Worm (Caenorhabditis elegans) whole organism, mixed stage, embryonic: Measurements from ENCODE around the gene pigc-1.

Experiments used
- M03D4.4 ChIP-seq: sonication (generic microtip); optimal IDR thresholded peaks from 2 replicates; lab custom pipeline; 2017; ENCODE audit warnings: mild to moderate bottlenecking, missing genetic modification characterization, missing compliant biosample characterization
- bed-3 ChIP-seq: fragments of 200-800 bp; sonication (Bioruptor generic); optimal IDR thresholded peaks from 3 replicates; lab custom pipeline; 2018; ENCODE audit warnings: mild to moderate bottlenecking, missing genetic modification characterization, moderate library complexity, missing compliant biosample characterization
- blmp-1 ChIP-seq: fragments of 150-350 bp; optimal IDR thresholded peaks from 2 replicates; lab custom pipeline; 2014; ENCODE audit warnings: missing biosample characterization, missing genetic modification characterization
- ceh-43 ChIP-seq: fragments of 200-800 bp; sonication (Bioruptor generic); optimal IDR thresholded peaks from 2 replicates; lab custom pipeline; 2018; ENCODE audit warnings: mild to moderate bottlenecking, missing genetic modification characterization, moderate library complexity, missing compliant biosample characterization
- ceh-83 ChIP-seq: fragments of 200-800 bp; sonication (Bioruptor generic); optimal IDR thresholded peaks from 2 replicates; lab custom pipeline; 2018; ENCODE audit warnings: mild to moderate bottlenecking, missing genetic modification characterization, missing compliant biosample characterization
- ces-1 ChIP-seq: fragments of 150-350 bp; optimal IDR thresholded peaks from 2 replicates; lab custom pipeline; 2014; ENCODE audit warnings: missing biosample characterization, missing genetic modification reagents, missing genetic modification characterization
- cnd-1 ChIP-seq: fragments of 200-800 bp; sonication (Bioruptor generic); optimal IDR thresholded peaks from 2 replicates; lab custom pipeline; 2018; ENCODE audit warnings: mild to moderate bottlenecking, missing genetic modification characterization, missing compliant biosample characterization
- drap-1 ChIP-seq: fragments of 200-800 bp; sonication (Bioruptor generic); optimal IDR thresholded peaks from 3 replicates; lab custom pipeline; 2018; ENCODE audit warnings: mild to moderate bottlenecking, missing genetic modification characterization, missing compliant biosample characterization
- elt-1 ChIP-seq: sonication (generic microtip); optimal IDR thresholded peaks from 2 replicates; lab custom pipeline; 2017; ENCODE audit warnings: missing genetic modification characterization, mild to moderate bottlenecking, missing compliant biosample characterization, antibody characterized with exemption, moderate library complexity, borderline replicate concordance; ENCODE audit not compliant: insufficient read depth
- elt-3 ChIP-seq: fragments of 150-350 bp; optimal IDR thresholded peaks from 2 replicates; lab custom pipeline; 2014; ENCODE audit warnings: missing biosample characterization, missing genetic modification characterization
- hlh-1 ChIP-seq: fragments of 150-350 bp; optimal IDR thresholded peaks from 2 replicates; lab custom pipeline; 2014; ENCODE audit warnings: missing biosample characterization, missing genetic modification reagents, missing genetic modification characterization
- lin-13 ChIP-seq: fragments of 150-350 bp; optimal IDR thresholded peaks from 2 replicates; lab custom pipeline; 2014; ENCODE audit warnings: missing biosample characterization, missing genetic modification characterization
- lin-32 ChIP-seq: fragments of 200-800 bp; sonication (Bioruptor generic); optimal IDR thresholded peaks from 2 replicates; lab custom pipeline; 2018; ENCODE audit warnings: mild to moderate bottlenecking, missing genetic modification characterization, missing compliant biosample characterization
- lsy-2 ChIP-seq: fragments of 150-350 bp; optimal IDR thresholded peaks from 2 replicates; lab custom pipeline; 2014; ENCODE audit warnings: missing biosample characterization, missing genetic modification characterization
- mab-5 ChIP-seq: fragments of 150-350 bp; optimal IDR thresholded peaks from 2 replicates; lab custom pipeline; 2014; ENCODE audit warnings: missing biosample characterization, missing genetic modification characterization
- mep-1 ChIP-seq: fragments of 150-350 bp; optimal IDR thresholded peaks from 2 replicates; lab custom pipeline; 2017; ENCODE audit warnings: missing biosample characterization, missing genetic modification reagents, missing genetic modification characterization, inconsistent platforms
- nhr-2 ChIP-seq: fragments of 150-350 bp; optimal IDR thresholded peaks from 2 replicates; lab custom pipeline; 2014; ENCODE audit warnings: missing biosample characterization, missing genetic modification characterization
- nhr-237 ChIP-seq: fragments of 150-350 bp; optimal IDR thresholded peaks from 2 replicates; lab custom pipeline; 2014; ENCODE audit warnings: missing biosample characterization, missing genetic modification characterization
- nhr-28 ChIP-seq: fragments of 150-350 bp; optimal IDR thresholded peaks from 2 replicates; lab custom pipeline; 2014; ENCODE audit warnings: missing biosample characterization, missing genetic modification characterization
- nhr-76 ChIP-seq: sonication (generic microtip); optimal IDR thresholded peaks from 2 replicates; lab custom pipeline; 2017; ENCODE audit warnings: missing biosample characterization, missing genetic modification characterization
- pha-4 ChIP-seq: fragments of 150-350 bp; optimal IDR thresholded peaks from 2 replicates; lab custom pipeline; 2018; ENCODE audit warnings: missing biosample characterization, missing genetic modification reagents, missing genetic modification characterization
- sem-2 ChIP-seq: fragments of 200-800 bp; sonication (Bioruptor generic); optimal IDR thresholded peaks from 2 replicates; lab custom pipeline; 2018; ENCODE audit warnings: mild to moderate bottlenecking, missing genetic modification characterization, missing compliant biosample characterization
- snpc-4 ChIP-seq: fragments of 150-350 bp; optimal IDR thresholded peaks from 2 replicates; lab custom pipeline; 2014; ENCODE audit warnings: missing biosample characterization, missing genetic modification characterization
- sptf-1 ChIP-seq: sonication (generic microtip); optimal IDR thresholded peaks from 2 replicates; lab custom pipeline; 2017; ENCODE audit warnings: mild to moderate bottlenecking, missing genetic modification characterization, moderate library complexity, missing compliant biosample characterization
- tbx-8 ChIP-seq: fragments of 200-800 bp; sonication (Bioruptor generic); optimal IDR thresholded peaks from 2 replicates; lab custom pipeline; 2018; ENCODE audit warnings: mild to moderate bottlenecking, missing genetic modification characterization, moderate library complexity, missing compliant biosample characterization
- unc-120 ChIP-seq: sonication (generic microtip); optimal IDR thresholded peaks from 2 replicates; lab custom pipeline; 2017; ENCODE audit warnings: missing genetic modification characterization, missing compliant biosample characterization; ENCODE audit not compliant: poor library complexity, severe bottlenecking
- unc-39 ChIP-seq: fragments of 150-350 bp; optimal IDR thresholded peaks from 2 replicates; lab custom pipeline; 2014; ENCODE audit warnings: missing biosample characterization, missing genetic modification characterization
- unc-62 ChIP-seq: fragments of 150-350 bp; optimal IDR thresholded peaks from 2 replicates; lab custom pipeline; 2014; ENCODE audit warnings: missing biosample characterization, missing genetic modification reagents, missing genetic modification characterization
- zip-8 ChIP-seq: fragments of 150-350 bp; optimal IDR thresholded peaks from 2 replicates; lab custom pipeline; 2014; ENCODE audit warnings: missing biosample characterization, missing genetic modification characterization
- ztf-11 ChIP-seq: fragments of 150-350 bp; optimal IDR thresholded peaks from 2 replicates; lab custom pipeline; 2014; ENCODE audit warnings: missing biosample characterization, missing genetic modification characterization

pigc-1 gene

ce11 chrIV:9341591-9341990 lies 1.4 kb downstream of the pigc-1 start, which contains the start of gene vps-26:
TSS of gene vps-26 (minus strand) at chrIV:9341790.
- TF ChIP-seq mep-1 (tag; lab: Kevin White, UChicago): peak; percentile 7
- no peak for TF ChIP-seq elt-3 (tag; lab: Kevin White, UChicago)
- no peak for TF ChIP-seq ceh-43 (GFP tag; lab: Kevin White, UChicago)
- TF ChIP-seq sptf-1 (tag; lab: Kevin White, UChicago): no peak
- no peak for TF ChIP-seq ceh-83 (GFP tag; lab: Kevin White, UChicago)
- TF ChIP-seq ces-1 (GFP tag; lab: Kevin White, UChicago): peak; percentile 5
- TF ChIP-seq, all 35 proteins: peak for 2

ce11 chrIV:9339205-9339604 lies 3.7 kb downstream of the pigc-1 start, which contains the start of gene T20D3.6:
TSS of gene T20D3.6 (minus strand) at chrIV:9339305.
- TF ChIP-seq lin-32 (no peak), ztf-11 (tag; lab: Kevin White, UChicago) (no peak), ces-1 (GFP tag; lab: Kevin White, UChicago) (no peak), zip-8 (no peak), lin-13 (no peak)
- TF ChIP-seq, all 35 proteins: peak for 0

ce11 chrIV:9336538-9337090 lies 6.3 kb downstream of the pigc-1 start, which contains the start of gene T20D3.5:
TSS of gene T20D3.5 (plus strand) at chrIV:9337040.
- no peak for TF ChIP-seq pha-4 (tag; lab: Kevin White, UChicago)
- TF ChIP-seq unc-120 (tag; lab: Kevin White, UChicago): no peak
- no peak for TF ChIP-seq zip-8
- no peak for TF ChIP-seq nhr-28 (tag; lab: Kevin White, UChicago)
- no peak for TF ChIP-seq nhr-237
- TF ChIP-seq elt-3 (tag; lab: Kevin White, UChicago): no peak

ce11 chrIV:9335552-9336251 lies 7.2 kb downstream of the pigc-1 start, which contains the start of the genes coa-4 and T20D3.14:
TSS of gene coa-4 (minus strand) at chrIV:9335602.
TSS of gene T20D3.14 (minus strand) at chrIV:9335909.
- TF ChIP-seq lsy-2 (tag; lab: Kevin White, UChicago): no peak
- no peak for TF ChIP-seq lin-13
- no peak for TF ChIP-seq zip-8

ce11 chrIV:9333007-9333406 lies 9.9 kb downstream of the pigc-1 start:
- TF ChIP-seq mep-1 (tag; lab: Kevin White, UChicago): no peak

ce11 chrIV:9330755-9331154 lies 12.2 kb downstream of the pigc-1 start, which contains the start of gene nspg-7.1:
TSS of gene nspg-7.1 (minus strand) at chrIV:9330855.
- no peak for TF ChIP-seq ztf-11 (tag; lab: Kevin White, UChicago)
- TF ChIP-seq zip-8: no peak
- TF ChIP-seq lin-13: no peak
- no peak for TF ChIP-seq lsy-2 (tag; lab: Kevin White, UChicago)
- TF ChIP-seq unc-62: no peak
- no peak for TF ChIP-seq nhr-2 (tag; lab: Kevin White, UChicago)
- no peak for TF ChIP-seq sptf-1 (tag; lab: Kevin White, UChicago)
- TF ChIP-seq sem-2 (GFP tag; lab: Kevin White, UChicago): no peak
- TF ChIP-seq hlh-1 (tag; lab: Kevin White, UChicago): no peak
- TF ChIP-seq M03D4.4: no peak
- no peak for TF ChIP-seq lin-32
- TF ChIP-seq elt-1 (tag; lab: Kevin White, UChicago): no peak
- TF ChIP-seq bed-3: no peak
- no peak for TF ChIP-seq drap-1 (GFP tag; lab: Kevin White, UChicago)

- TF ChIP-seq zip-8: no peak
- TF ChIP-seq, all 35 proteins: peak for 0
Measured at ce11 chrIV:9327706-9328105, 15.2 kb downstream of the pigc-1 start, which contains the start of gene clec-183. TSS of gene clec-183 (plus strand) at chrIV:9328006.

ce11 chrIV:9323989-9324506 lies 18.9 kb downstream of the pigc-1 start, which contains the start of the genes nspg-11 and F49C12.15:
TSS of gene nspg-11 (minus strand) at chrIV:9324089.
TSS of gene F49C12.15 (plus strand) at chrIV:9324456.
- TF ChIP-seq nhr-28 (tag; lab: Kevin White, UChicago) (no peak), blmp-1 (tag; lab: Kevin White, UChicago) (no peak), bed-3 (no peak), tbx-8 (GFP tag; lab: Kevin White, UChicago) (no peak), snpc-4 (tag; lab: Kevin White, UChicago) (no peak), sem-2 (GFP tag; lab: Kevin White, UChicago) (no peak), unc-39 (tag; lab: Kevin White, UChicago) (no peak), hlh-1 (tag; lab: Kevin White, UChicago) (no peak), ztf-11 (tag; lab: Kevin White, UChicago) (no peak), nhr-2 (tag; lab: Kevin White, UChicago) (no peak), unc-62 (no peak), cnd-1 (tag; lab: Kevin White, UChicago) (no peak), nhr-76 (tag; lab: Kevin White, UChicago) (no peak), mab-5 (no peak)
